Fruit fly (Drosophila melanogaster) whole organism, embryonic: Measurements from ENCODE around the gene CG43354.
A peak's percentile ranks its signal among the peaks of the same experiment; 100 is the strongest.

ENCODE experiments used
- Bdp1 ChIP-seq: fragments of 200-800 bp; sonication (Bioruptor generic); optimal IDR thresholded peaks from 3 replicates; lab custom pipeline; 2016; ENCODE audit warnings: missing biosample characterization, missing genetic modification characterization
- CG12071 ChIP-seq: fragments of 200-800 bp; sonication (Bioruptor generic); optimal IDR thresholded peaks from 3 replicates; lab custom pipeline; 2018; ENCODE audit warnings: missing biosample characterization, mild to moderate bottlenecking, missing genetic modification characterization
- CG12942 ChIP-seq: fragments of 200-800 bp; sonication (Bioruptor generic); optimal IDR thresholded peaks from 3 replicates; lab custom pipeline; 2016; ENCODE audit warnings: missing biosample characterization, missing genetic modification characterization
- CG13424 ChIP-seq: fragments of 200-800 bp; sonication (Bioruptor generic); optimal IDR thresholded peaks from 2 replicates; lab custom pipeline; 2019; ENCODE audit warnings: missing biosample characterization, mild to moderate bottlenecking, missing genetic modification characterization, moderate library complexity
- CG13894 ChIP-seq: fragments of 200-800 bp; sonication (Bioruptor generic); optimal IDR thresholded peaks from 3 replicates; lab custom pipeline; 2018; ENCODE audit warnings: missing biosample characterization, mild to moderate bottlenecking, missing genetic modification characterization, moderate library complexity
- CG15269 ChIP-seq: fragments of 200-800 bp; sonication (Bioruptor generic); optimal IDR thresholded peaks from 2 replicates; lab custom pipeline; 2018; ENCODE audit warnings: missing biosample characterization, mild to moderate bottlenecking, missing genetic modification characterization, moderate library complexity
- CG15514 ChIP-seq: fragments of 200-800 bp; sonication (Bioruptor generic); optimal IDR thresholded peaks from 3 replicates; lab custom pipeline; 2017; ENCODE audit warnings: missing biosample characterization, missing genetic modification characterization, mild to moderate bottlenecking, moderate library complexity, missing genetic modification reagents
- CG17385 ChIP-seq: fragments of 200-800 bp; sonication (Bioruptor generic); optimal IDR thresholded peaks from 3 replicates; lab custom pipeline; 2018; ENCODE audit warnings: missing biosample characterization, mild to moderate bottlenecking, missing genetic modification characterization
- CG1792 ChIP-seq: fragments of 200-800 bp; sonication (Bioruptor generic); optimal IDR thresholded peaks from 2 replicates; lab custom pipeline; 2016; ENCODE audit warnings: missing biosample characterization, missing genetic modification characterization
- CG1832 ChIP-seq: fragments of 200-800 bp; sonication (Bioruptor generic); optimal IDR thresholded peaks from 2 replicates; lab custom pipeline; 2017; ENCODE audit warnings: missing biosample characterization, mild to moderate bottlenecking, missing genetic modification characterization, inconsistent platforms
- CG2129 ChIP-seq: fragments of 200-800 bp; sonication (Bioruptor generic); IDR thresholded peaks from 2 replicates; pipeline ENCODE4 v1.3.6; 2022; ENCODE audit warnings: missing biosample characterization, missing genetic modification characterization; ENCODE audit not compliant: partially characterized antibody
- CG3726 ChIP-seq: fragments of 200-800 bp; sonication (Bioruptor generic); IDR thresholded peaks from 3 replicates; pipeline ENCODE4, ENCODE4 v1.3.6; 2022; ENCODE audit warnings: missing biosample characterization, missing genetic modification characterization
- CG42726 ChIP-seq: fragments of 200-800 bp; sonication (Bioruptor generic); IDR thresholded peaks from 2 replicates; pipeline ENCODE4 v1.3.6; 2022; ENCODE audit warnings: missing biosample characterization, missing genetic modification characterization; ENCODE audit not compliant: partially characterized antibody
- CG4730 ChIP-seq: fragments of 200-800 bp; sonication (Bioruptor generic); IDR thresholded peaks from 2 replicates; pipeline ENCODE4 v1.3.6; 2022; ENCODE audit warnings: missing biosample characterization, missing genetic modification characterization
- CG6654 ChIP-seq: fragments of 200-800 bp; sonication (Bioruptor generic); optimal IDR thresholded peaks from 2 replicates; lab custom pipeline; 2017; ENCODE audit warnings: missing biosample characterization, mild to moderate bottlenecking, missing genetic modification characterization
- CG8089 ChIP-seq: fragments of 200-800 bp; sonication (Bioruptor generic); optimal IDR thresholded peaks from 3 replicates; lab custom pipeline; 2016; ENCODE audit warnings: missing biosample characterization, missing genetic modification characterization
- CG8924 ChIP-seq: fragments of 200-800 bp; optimal IDR thresholded peaks from 3 replicates; lab custom pipeline; 2019; ENCODE audit warnings: missing biosample characterization, mild to moderate bottlenecking, missing genetic modification characterization, moderate library complexity
- CG9437 ChIP-seq: fragments of 200-800 bp; sonication (Bioruptor generic); optimal IDR thresholded peaks from 2 replicates; lab custom pipeline; 2018; ENCODE audit warnings: missing biosample characterization, mild to moderate bottlenecking, missing genetic modification characterization
- Dek ChIP-seq: fragments of 200-800 bp; sonication (Bioruptor generic); optimal IDR thresholded peaks from 3 replicates; lab custom pipeline; 2019; ENCODE audit warnings: missing biosample characterization, mild to moderate bottlenecking, missing genetic modification characterization, moderate library complexity
- E2f1 ChIP-seq: fragments of 200-800 bp; sonication (Bioruptor generic); IDR thresholded peaks from 2 replicates; pipeline ENCODE4 v1.3.6; 2022; ENCODE audit warnings: missing biosample characterization, missing genetic modification characterization
- NFAT ChIP-seq: fragments of 200-800 bp; sonication (Bioruptor generic); IDR thresholded peaks from 2 replicates; pipeline ENCODE4 v1.3.6; 2022; ENCODE audit warnings: missing biosample characterization, missing genetic modification characterization
- Nf-YB ChIP-seq: fragments of 200-800 bp; sonication (Bioruptor generic); optimal IDR thresholded peaks from 3 replicates; lab custom pipeline; 2019; ENCODE audit warnings: missing biosample characterization, mild to moderate bottlenecking, missing genetic modification characterization, moderate library complexity
- PHDP ChIP-seq: fragments of 200-800 bp; sonication (Bioruptor generic); optimal IDR thresholded peaks from 3 replicates; lab custom pipeline; 2018; ENCODE audit warnings: missing biosample characterization, mild to moderate bottlenecking, missing genetic modification characterization, moderate library complexity
- Pdp1 ChIP-seq, 2 experiments: fragments of 200-800 bp; sonication (Bioruptor generic); optimal IDR thresholded peaks; 3 replicates each; lab custom pipeline; 2016; ENCODE audit warnings: missing biosample characterization in 2 of 2, missing genetic modification characterization in 2 of 2, mild to moderate bottlenecking in 1 of 2, moderate library complexity in 1 of 2
- Ptx1 ChIP-seq: fragments of 200-800 bp; sonication (Bioruptor generic); IDR thresholded peaks from 2 replicates; pipeline ENCODE4 v1.3.6; 2022; ENCODE audit warnings: missing biosample characterization, missing genetic modification characterization
- Rfx ChIP-seq: fragments of 200-800 bp; sonication (Bioruptor generic); IDR thresholded peaks from 2 replicates; pipeline ENCODE4 v1.3.6; 2022; ENCODE audit warnings: missing biosample characterization, missing genetic modification characterization
- Ssrp ChIP-seq: fragments of 200-800 bp; sonication (Bioruptor generic); optimal IDR thresholded peaks from 2 replicates; lab custom pipeline; 2018; ENCODE audit warnings: missing biosample characterization, mild to moderate bottlenecking, missing genetic modification characterization, moderate library complexity
- Stat92E ChIP-seq, 3 experiments: fragments of >200 bp in 2 of 3; fragments of 200-800 bp in 1 of 3; sonication (Bioruptor generic) in 1 of 3; optimal IDR thresholded peaks; 2 replicates each; lab custom pipeline; 2017 to 2019; ENCODE audit warnings: missing biosample characterization in 3 of 3, missing genetic modification characterization in 3 of 3, mild to moderate bottlenecking in 1 of 3, moderate library complexity in 1 of 3
- Usf ChIP-seq: fragments of 200-800 bp; sonication (Bioruptor generic); optimal IDR thresholded peaks from 2 replicates; lab custom pipeline; 2017; ENCODE audit warnings: missing genotype, missing biosample characterization, missing genetic modification characterization
- ac ChIP-seq: fragments of 200-800 bp; sonication (Bioruptor generic); optimal IDR thresholded peaks from 3 replicates; lab custom pipeline; 2017; ENCODE audit warnings: missing biosample characterization, mild to moderate bottlenecking, missing genetic modification characterization
- al ChIP-seq: fragments of 200-800 bp; sonication (Bioruptor generic); IDR thresholded peaks from 2 replicates; pipeline ENCODE4 v1.3.6; 2022; ENCODE audit warnings: missing biosample characterization, missing genetic modification characterization
- chm ChIP-seq: fragments of 200-800 bp; sonication (Bioruptor generic); IDR thresholded peaks from 2 replicates; pipeline ENCODE4 v1.3.6; 2022; ENCODE audit warnings: missing biosample characterization, missing genetic modification characterization
- corto ChIP-seq: fragments of 200-800 bp; sonication (Bioruptor generic); optimal IDR thresholded peaks from 2 replicates; lab custom pipeline; 2016; ENCODE audit warnings: missing biosample characterization, mild to moderate bottlenecking, missing genetic modification characterization, moderate library complexity
- danr ChIP-seq: fragments of 200-800 bp; sonication (Bioruptor generic); IDR thresholded peaks from 2 replicates; pipeline ENCODE4 v1.3.6; 2022; ENCODE audit warnings: missing biosample characterization, missing genetic modification characterization
- fd96Cb ChIP-seq: fragments of 200-800 bp; sonication (Bioruptor generic); optimal IDR thresholded peaks from 2 replicates; lab custom pipeline; 2018; ENCODE audit warnings: missing biosample characterization, mild to moderate bottlenecking, missing genetic modification characterization, moderate library complexity
- gsb-n ChIP-seq: fragments of 200-800 bp; sonication (Bioruptor generic); optimal IDR thresholded peaks from 3 replicates; lab custom pipeline; 2018; ENCODE audit warnings: missing biosample characterization, mild to moderate bottlenecking, missing genetic modification characterization
- hb ChIP-seq: fragments of 200-800 bp; sonication (Bioruptor generic); IDR thresholded peaks from 3 replicates; pipeline ENCODE4 v1.3.6; 2022; ENCODE audit warnings: missing biosample characterization, missing genetic modification characterization; ENCODE audit not compliant: partially characterized antibody
- jumu ChIP-seq: fragments of 200-800 bp; sonication (Bioruptor generic); optimal IDR thresholded peaks from 3 replicates; lab custom pipeline; 2016; ENCODE audit warnings: missing biosample characterization, missing genetic modification characterization
- klu ChIP-seq: fragments of 200-800 bp; sonication (Bioruptor generic); IDR thresholded peaks from 2 replicates; pipeline ENCODE4 v1.3.6; 2022; ENCODE audit warnings: missing biosample characterization, missing genetic modification characterization
- kni ChIP-seq: fragments of 200-800 bp; sonication (Bioruptor generic); optimal IDR thresholded peaks from 3 replicates; lab custom pipeline; 2017; ENCODE audit warnings: mild to moderate bottlenecking, missing biosample characterization, missing genetic modification reagents, missing genetic modification characterization
- luna ChIP-seq: fragments of 200-800 bp; sonication (Bioruptor generic); optimal IDR thresholded peaks from 2 replicates; lab custom pipeline; 2016; ENCODE audit warnings: missing biosample characterization, missing genetic modification characterization
- pnt ChIP-seq: fragments of 200-800 bp; sonication (Bioruptor generic); optimal IDR thresholded peaks from 3 replicates; lab custom pipeline; 2016; ENCODE audit warnings: missing biosample characterization, missing genetic modification characterization
- ro ChIP-seq: fragments of 200-800 bp; sonication (Bioruptor generic); IDR thresholded peaks from 2 replicates; pipeline ENCODE4 v1.3.6; 2022; ENCODE audit warnings: missing biosample characterization, missing genetic modification characterization
- run ChIP-seq: fragments of 200-800 bp; sonication (Bioruptor generic); optimal IDR thresholded peaks from 3 replicates; lab custom pipeline; 2018; ENCODE audit warnings: missing biosample characterization, mild to moderate bottlenecking, missing genetic modification characterization
- schlank ChIP-seq: fragments of 200-800 bp; sonication (Bioruptor generic); optimal IDR thresholded peaks from 2 replicates; lab custom pipeline; 2018; ENCODE audit warnings: missing biosample characterization, mild to moderate bottlenecking, missing genetic modification characterization
- sob ChIP-seq: fragments of 200-800 bp; sonication (Bioruptor generic); IDR thresholded peaks from 2 replicates; pipeline ENCODE4 v1.3.6; 2022; ENCODE audit warnings: missing biosample characterization, missing genetic modification characterization
- tgo ChIP-seq: fragments of 200-800 bp; sonication (Bioruptor generic); IDR thresholded peaks from 3 replicates; pipeline ENCODE4 v1.3.6; 2022; ENCODE audit warnings: missing biosample characterization, missing genetic modification characterization
- tll ChIP-seq, 2 experiments: fragments of 200-800 bp in 1 of 2; fragments of >200 bp in 1 of 2; sonication (Bioruptor generic) in 1 of 2; optimal IDR thresholded peaks; 2 replicates each; lab custom pipeline; 2017 to 2019; ENCODE audit warnings: missing biosample characterization in 2 of 2, missing genetic modification characterization in 2 of 2, mild to moderate bottlenecking in 1 of 2, moderate library complexity in 1 of 2
- tna ChIP-seq: fragments of 200-800 bp; sonication (Bioruptor generic); IDR thresholded peaks from 2 replicates; pipeline ENCODE4 v1.3.6; 2022; ENCODE audit warnings: missing biosample characterization, missing genetic modification characterization; ENCODE audit not compliant: partially characterized antibody
- z ChIP-seq: fragments of 200-800 bp; sonication (Bioruptor generic); IDR thresholded peaks from 3 replicates; pipeline ENCODE4 v1.3.6; 2022; ENCODE audit warnings: missing biosample characterization, missing genetic modification characterization
- zen2 ChIP-seq: fragments of 200-800 bp; sonication (Bioruptor generic); IDR thresholded peaks from 3 replicates; pipeline ENCODE4 v1.3.6; 2022; ENCODE audit warnings: missing biosample characterization, missing genetic modification characterization; ENCODE audit not compliant: partially characterized antibody

CG43354 gene

dm6 chr2L:18267815-18268214 is 41.4 kb downstream of the CG43354 start (continued):
- TF ChIP-seq CG2129 (GFP tag; lab: Robert Waterston, UW): no peak
- peak; percentile 10 for TF ChIP-seq CG15514
- peak; percentile 17 for TF ChIP-seq CG15269
- no peak for TF ChIP-seq NFAT (GFP tag; lab: Robert Waterston, UW)
- no peak for TF ChIP-seq tll (GFP tag; optimal IDR thresholded peaks at IDR 0.05; lab: Kevin White, UChicago)
- TF ChIP-seq run (tag; lab: Kevin White, UChicago): no peak
- no peak for TF ChIP-seq CG9437 (GFP tag; lab: Kevin White, UChicago)
- TF ChIP-seq Nf-YB: no peak
- no peak for TF ChIP-seq Pdp1 (GFP tag; optimal IDR thresholded peaks at IDR 0.05; lab: Kevin White, UChicago)
- no peak for TF ChIP-seq tna (GFP tag; lab: Robert Waterston, UW)
- TF ChIP-seq Dek (tag; lab: Kevin White, UChicago): no peak
- no peak for TF ChIP-seq CG42726 (GFP tag; lab: Robert Waterston, UW)
- no peak for TF ChIP-seq CG12942 (GFP tag; lab: Kevin White, UChicago)
- peak; percentile 54 for TF ChIP-seq sob (GFP tag; lab: Robert Waterston, UW)
- TF ChIP-seq CG8089 (GFP tag; lab: Kevin White, UChicago): no peak
- TF ChIP-seq CG12071 (GFP tag; lab: Kevin White, UChicago): peak; percentile 17
- TF ChIP-seq corto (GFP tag; lab: Kevin White, UChicago): no peak
- TF ChIP-seq danr (GFP tag; lab: Robert Waterston, UW): no peak
- no peak for TF ChIP-seq ro
- TF ChIP-seq CG13424 (tag; lab: Kevin White, UChicago): peak; percentile 34
- no peak for TF ChIP-seq Ssrp (tag; lab: Kevin White, UChicago)
- no peak for TF ChIP-seq z (GFP tag; lab: Robert Waterston, UW)
- TF ChIP-seq CG6654 (GFP tag; lab: Kevin White, UChicago): no peak
- TF ChIP-seq hb (GFP tag; lab: Robert Waterston, UW): no peak
- TF ChIP-seq zen2: no peak
- no peak for TF ChIP-seq CG4730
- TF ChIP-seq al (GFP tag; lab: Robert Waterston, UW): no peak
- TF ChIP-seq klu: no peak
- no peak for TF ChIP-seq Usf (GFP tag; lab: Kevin White, UChicago)
- TF ChIP-seq tgo (GFP tag; lab: Robert Waterston, UW): no peak
- TF ChIP-seq Bdp1 (GFP tag; lab: Kevin White, UChicago): no peak
- no peak for TF ChIP-seq ac (GFP tag; lab: Kevin White, UChicago)
- no peak for TF ChIP-seq CG3726 (GFP tag; lab: Robert Waterston, UW)
- TF ChIP-seq E2f1 (GFP tag; lab: Robert Waterston, UW): no peak
- no peak for TF ChIP-seq PHDP
- TF ChIP-seq jumu: no peak
- no peak for TF ChIP-seq chm (GFP tag; lab: Robert Waterston, UW)
- TF ChIP-seq Stat92E (GFP tag; optimal IDR thresholded peaks at IDR 0.05; lab: Kevin White, UChicago): no peak
- no peak for TF ChIP-seq CG1832
- TF ChIP-seq Rfx (GFP tag; lab: Robert Waterston, UW): peak; percentile 42; the same call in 1 of the 2 replicates
- 0 out of 2 replicates have a peak, but pooled peaks have one; percentile 9 for TF ChIP-seq Ptx1
- no peak for TF ChIP-seq luna
- TF ChIP-seq CG13894: no peak
- no peak for TF ChIP-seq schlank (tag; lab: Kevin White, UChicago)
- no peak for TF ChIP-seq CG1792 (GFP tag; lab: Kevin White, UChicago)
- TF ChIP-seq kni: no peak
- TF ChIP-seq fd96Cb (tag; lab: Kevin White, UChicago): no peak
- TF ChIP-seq pnt: no peak
- no peak for TF ChIP-seq CG8924
- no peak for TF ChIP-seq CG17385
- TF ChIP-seq gsb-n (tag; lab: Kevin White, UChicago): no peak
